Fruit fly (Drosophila melanogaster): ENCODE data around the gene CG33333.

The CG33333 gene

DNA sequence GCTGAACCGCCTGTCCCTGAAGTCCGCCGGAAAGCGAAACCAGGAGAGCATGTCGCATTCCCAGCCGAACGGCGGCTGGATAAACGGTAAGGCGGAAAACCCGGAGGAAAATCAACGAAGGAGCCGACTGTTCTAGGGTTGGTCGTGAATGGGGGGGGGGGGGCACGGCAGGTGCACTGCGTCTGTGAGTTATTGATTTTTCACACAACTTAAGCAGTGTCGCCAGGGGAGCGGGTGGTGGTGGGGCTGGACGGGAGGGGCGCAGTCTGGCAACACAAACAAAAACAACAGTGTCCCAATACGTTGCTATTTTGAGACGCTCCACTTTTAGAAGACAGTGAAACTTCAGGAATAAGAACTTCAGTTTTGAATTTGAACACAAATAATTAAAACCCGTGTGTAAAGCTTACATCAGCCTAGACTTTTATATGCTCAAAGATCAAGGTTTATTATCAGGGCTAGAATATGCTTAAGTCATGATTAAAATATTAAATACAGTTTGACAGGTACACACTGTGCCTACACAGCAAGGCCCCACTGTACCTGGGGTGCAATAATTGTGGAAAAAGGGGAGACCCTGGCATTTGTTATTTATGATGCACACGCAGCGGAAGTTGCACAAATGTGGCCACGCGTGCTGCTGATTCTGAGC, 31.0 kb upstream of the CG33333 start (continued):
- TF ChIP-seq Eip74EF (GFP tag; optimal IDR thresholded peaks at IDR 0.05) = peak in 1 of 2 experiments; percentile 44
- no peak for TF ChIP-seq klu (GFP tag; IDR thresholded peaks at IDR 0.05)
- peak; percentile 32 for TF ChIP-seq pnt (GFP tag; optimal IDR thresholded peaks at IDR 0.05)
- no peak for TF ChIP-seq fd102C (GFP tag; optimal IDR thresholded peaks at IDR 0.05)
- TF ChIP-seq CG13624 (GFP tag; optimal IDR thresholded peaks at IDR 0.05) = no peak
- TF ChIP-seq Meics (GFP tag; optimal IDR thresholded peaks at IDR 0.05) = peak; percentile 52
- no peak for TF ChIP-seq kay (GFP tag; optimal IDR thresholded peaks at IDR 0.05)
- TF ChIP-seq CG7271 (tag; optimal IDR thresholded peaks at IDR 0.05) = no peak
- no peak for TF ChIP-seq CG8359 (GFP tag; optimal IDR thresholded peaks at IDR 0.05; ENCODE audit: borderline replicate concordance)
- TF ChIP-seq amos (GFP tag; IDR thresholded peaks at IDR 0.05; ENCODE audit: partially characterized antibody) = no peak
- TF ChIP-seq mirr (GFP tag; optimal IDR thresholded peaks at IDR 0.05) = no peak
- TF ChIP-seq eyg (GFP tag; optimal IDR thresholded peaks at IDR 0.05) = no peak
- TF ChIP-seq CG8924 (tag; optimal IDR thresholded peaks at IDR 0.05) = peak; percentile 62
- peak; percentile 85 for TF ChIP-seq zfh1 (GFP tag; IDR thresholded peaks at IDR 0.05)
- no peak for TF ChIP-seq CG10321 (GFP tag; IDR thresholded peaks at IDR 0.05)
- no peak for TF ChIP-seq Hmx (GFP tag; optimal IDR thresholded peaks at IDR 0.05)
- no peak for TF ChIP-seq CG10274 (GFP tag; optimal IDR thresholded peaks at IDR 0.05)
- peak; percentile 87 for TF ChIP-seq Drgx (GFP tag; IDR thresholded peaks at IDR 0.05)
- peak; percentile 21 for TF ChIP-seq HLH54F (GFP tag; optimal IDR thresholded peaks at IDR 0.05)
- TF ChIP-seq lilli (GFP tag; optimal IDR thresholded peaks at IDR 0.05) = peak; percentile 52
- TF ChIP-seq cwo (GFP tag; optimal IDR thresholded peaks at IDR 0.05) = peak; percentile 30
- peak; percentile 10 for TF ChIP-seq CG33557 (GFP tag; optimal IDR thresholded peaks at IDR 0.05)
- TF ChIP-seq CTCF (GFP tag; optimal IDR thresholded peaks at IDR 0.05) = no peak
- TF ChIP-seq CG2120 (GFP tag; optimal IDR thresholded peaks at IDR 0.05) = peak; percentile 30
- TF ChIP-seq Lhr (GFP tag; optimal IDR thresholded peaks at IDR 0.05) = peak; percentile 12
- peak; percentile 37 for TF ChIP-seq Side (GFP tag; optimal IDR thresholded peaks at IDR 0.05)
- peak; percentile 35 for TF ChIP-seq twi (tag; optimal IDR thresholded peaks at IDR 0.05)
- TF ChIP-seq ro (GFP tag; IDR thresholded peaks at IDR 0.05) = no peak
- TF ChIP-seq CG6654 (GFP tag; optimal IDR thresholded peaks at IDR 0.05) = peak; percentile 47
- TF ChIP-seq CG12219 (GFP tag; optimal IDR thresholded peaks at IDR 0.05) = peak; percentile 64
- TF ChIP-seq bsh (GFP tag; optimal IDR thresholded peaks at IDR 0.05) = peak; percentile 60 to 84
- peak; percentile 72 for TF ChIP-seq CG14710 (tag; optimal IDR thresholded peaks at IDR 0.05)
- TF ChIP-seq CG14441 (GFP tag; IDR thresholded peaks at IDR 0.05) = peak; percentile 56
- no peak for TF ChIP-seq emc (GFP tag; optimal IDR thresholded peaks at IDR 0.05)
- peak; percentile 65 for TF ChIP-seq CG31441 (GFP tag; IDR thresholded peaks at IDR 0.05)
- TF ChIP-seq tgo (GFP tag; IDR thresholded peaks at IDR 0.05) = peak; percentile 68
- TF ChIP-seq Fer2 (tag; optimal IDR thresholded peaks at IDR 0.05) = peak; percentile 42
- TF ChIP-seq CG15696 (tag; optimal IDR thresholded peaks at IDR 0.05) = peak; percentile 42
- TF ChIP-seq her (GFP tag; optimal IDR thresholded peaks at IDR 0.05) = no peak

DNA sequence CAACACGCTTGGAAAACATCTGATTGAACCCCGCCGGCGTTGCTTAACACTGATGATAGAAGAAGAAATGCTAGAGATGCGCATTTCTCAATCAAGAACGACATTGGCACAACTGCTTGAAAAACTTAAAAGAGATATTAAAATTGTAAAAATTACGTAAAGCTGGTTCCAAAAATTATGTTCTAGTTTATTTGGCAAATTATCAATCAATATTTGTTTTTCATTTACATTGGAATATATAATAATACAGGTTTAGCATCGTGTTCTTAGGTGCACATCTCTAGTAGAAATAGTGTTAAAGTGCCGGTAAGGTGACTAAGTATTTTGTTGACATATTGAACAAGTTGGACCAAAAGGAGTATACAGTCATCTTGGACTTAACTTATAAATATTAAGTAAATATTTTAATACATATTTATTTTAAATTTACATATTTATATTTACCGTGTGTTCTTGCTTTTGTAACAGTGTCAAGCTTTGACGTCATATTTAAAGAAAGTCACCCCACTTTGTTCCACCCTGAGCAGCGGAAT, 25.9 kb upstream of the CG33333 start, which contains the start of the genes Brf and sds22:
Gene Brf (minus strand): TSS at position 25 of the 533 bp plus-strand sequence.
Gene sds22 (plus strand): TSS at position 282 of the 533 bp plus-strand sequence.
- TF ChIP-seq cwo (GFP tag; optimal IDR thresholded peaks at IDR 0.05) (peak; percentile 84), D19A (tag; optimal IDR thresholded peaks at IDR 0.05) (peak; percentile 87), CG30020 (tag; optimal IDR thresholded peaks at IDR 0.05) (peak; percentile 88), CG16779 (GFP tag; IDR thresholded peaks at IDR 0.05) (0 out of 2 replicates have a peak, but pooled peaks have one; percentile 47), Dref (GFP tag; IDR thresholded peaks at IDR 0.05) (peak; percentile 45), Scr (GFP tag; IDR thresholded peaks at IDR 0.05; ENCODE audit: partially characterized antibody) (peak; percentile 86), hb (GFP tag; IDR thresholded peaks at IDR 0.05; ENCODE audit: partially characterized antibody) (no peak), Oaz (GFP tag; IDR thresholded peaks at IDR 0.05) (peak; percentile 84), usp (GFP tag; optimal IDR thresholded peaks at IDR 0.05) (no peak), MTF-1 (GFP tag; optimal IDR thresholded peaks at IDR 0.05; ENCODE audit: borderline replicate concordance) (peak; percentile 74), CG10959 (GFP tag; IDR thresholded peaks at IDR 0.05) (peak; percentile 90), tio (GFP tag; optimal IDR thresholded peaks at IDR 0.05) (peak; percentile 93), CG31388 (GFP tag; optimal IDR thresholded peaks at IDR 0.05) (peak; percentile 95), repo (GFP tag; optimal IDR thresholded peaks at IDR 0.05) (peak; percentile 90)

All from whole organism, embryonic.